Worm (Caenorhabditis elegans) whole organism, L3 larva: Measurements from ENCODE around the gene H37A05.4.

ENCODE experiments used
- R02D3.7 ChIP-seq: fragments of 150-350 bp; optimal IDR thresholded peaks from 2 replicates; lab custom pipeline; 2014; ENCODE audit warnings: missing biosample characterization, missing genetic modification characterization
- ZK546.5 ChIP-seq: sonication (generic microtip); optimal IDR thresholded peaks from 2 replicates; lab custom pipeline; 2017; ENCODE audit warnings: missing biosample characterization, missing genetic modification characterization
- ama-1 ChIP-seq: fragments of 150-350 bp; optimal IDR thresholded peaks from 2 replicates; lab custom pipeline; 2018
- ceh-16 ChIP-seq: sonication (generic microtip); optimal IDR thresholded peaks from 2 replicates; lab custom pipeline; 2017; ENCODE audit warnings: missing biosample characterization, missing genetic modification characterization
- ceh-28 ChIP-seq: fragments of 150-350 bp; optimal IDR thresholded peaks from 2 replicates; lab custom pipeline; 2014; ENCODE audit warnings: missing biosample characterization, missing genetic modification reagents, missing genetic modification characterization
- ceh-9 ChIP-seq: sonication (generic microtip); optimal IDR thresholded peaks from 2 replicates; lab custom pipeline; 2018; ENCODE audit warnings: missing biosample characterization, missing genetic modification characterization
- daf-12 ChIP-seq: fragments of 150-350 bp; optimal IDR thresholded peaks from 2 replicates; lab custom pipeline; 2014; ENCODE audit warnings: missing biosample characterization, missing genetic modification reagents, missing genetic modification characterization
- egl-27 ChIP-seq: sonication (generic microtip); optimal IDR thresholded peaks from 4 replicates; lab custom pipeline; 2017; ENCODE audit warnings: missing biosample characterization, missing genetic modification reagents, missing genetic modification characterization
- egl-5 ChIP-seq: fragments of 150-350 bp; optimal IDR thresholded peaks from 2 replicates; lab custom pipeline; 2017; ENCODE audit warnings: missing biosample characterization, missing genetic modification reagents, missing genetic modification characterization, inconsistent platforms
- elt-1 ChIP-seq: fragments of 150-350 bp; optimal IDR thresholded peaks from 2 replicates; lab custom pipeline; 2014; ENCODE audit warnings: missing biosample characterization, missing genetic modification characterization
- elt-2 ChIP-seq: sonication (generic microtip); optimal IDR thresholded peaks from 2 replicates; lab custom pipeline; 2016; ENCODE audit warnings: missing genetic modification reagents, mild to moderate bottlenecking, missing genetic modification characterization, missing compliant biosample characterization
- fos-1 ChIP-seq: fragments of 150-350 bp; optimal IDR thresholded peaks from 2 replicates; lab custom pipeline; 2014; ENCODE audit warnings: missing biosample characterization, missing genetic modification characterization
- jun-1 ChIP-seq: fragments of 150-350 bp; optimal IDR thresholded peaks from 2 replicates; lab custom pipeline; 2014; ENCODE audit warnings: missing biosample characterization, missing genetic modification reagents, missing genetic modification characterization
- lin-15B ChIP-seq: fragments of 150-350 bp; optimal IDR thresholded peaks from 2 replicates; lab custom pipeline; 2014; ENCODE audit warnings: missing biosample characterization, missing genetic modification characterization
- lin-39 ChIP-seq: fragments of 150-350 bp; optimal IDR thresholded peaks from 2 replicates; lab custom pipeline; 2018; ENCODE audit warnings: missing biosample characterization, missing genetic modification reagents, missing genetic modification characterization
- lsy-12 ChIP-seq: sonication (generic microtip); optimal IDR thresholded peaks from 2 replicates; lab custom pipeline; 2016; ENCODE audit warnings: mild to moderate bottlenecking, missing genetic modification characterization, missing compliant biosample characterization
- mdl-1 ChIP-seq: fragments of 150-350 bp; optimal IDR thresholded peaks from 2 replicates; lab custom pipeline; 2014; ENCODE audit warnings: missing biosample characterization, missing genetic modification characterization
- mml-1 ChIP-seq: fragments of 150-350 bp; sonication (generic microtip); optimal IDR thresholded peaks from 3 replicates; lab custom pipeline; 2014; ENCODE audit warnings: missing biosample characterization, missing genetic modification characterization
- nhr-23 ChIP-seq: fragments of 150-350 bp; optimal IDR thresholded peaks from 2 replicates; lab custom pipeline; 2014; ENCODE audit warnings: missing biosample characterization, missing genetic modification reagents, missing genetic modification characterization
- nhr-25 ChIP-seq: sonication (generic microtip); optimal IDR thresholded peaks from 2 replicates; lab custom pipeline; 2017; ENCODE audit warnings: missing biosample characterization, missing genetic modification characterization
- nhr-28 ChIP-seq: fragments of 150-350 bp; optimal IDR thresholded peaks from 2 replicates; lab custom pipeline; 2014; ENCODE audit warnings: missing biosample characterization, missing genetic modification characterization
- nhr-43 ChIP-seq: sonication (generic microtip); optimal IDR thresholded peaks from 2 replicates; lab custom pipeline; 2016; ENCODE audit warnings: mild to moderate bottlenecking, missing genetic modification characterization, missing compliant biosample characterization; ENCODE audit not compliant: poor library complexity, severe bottlenecking
- nhr-67 ChIP-seq: fragments of 150-350 bp; optimal IDR thresholded peaks from 2 replicates; lab custom pipeline; 2014; ENCODE audit warnings: missing biosample characterization, missing genetic modification characterization
- nhr-76 ChIP-seq: fragments of 150-350 bp; sonication (generic microtip); optimal IDR thresholded peaks from 5 replicates; lab custom pipeline; 2014; ENCODE audit warnings: missing biosample characterization, missing genetic modification characterization
- nhr-77 ChIP-seq: fragments of 150-350 bp; optimal IDR thresholded peaks from 2 replicates; lab custom pipeline; 2014; ENCODE audit warnings: missing biosample characterization, missing genetic modification characterization
- sea-2 ChIP-seq: fragments of 150-350 bp; sonication (generic microtip); optimal IDR thresholded peaks from 4 replicates; lab custom pipeline; 2014; ENCODE audit warnings: missing biosample characterization, missing genetic modification reagents, missing genetic modification characterization
- skn-1 ChIP-seq: fragments of 150-350 bp; optimal IDR thresholded peaks from 2 replicates; lab custom pipeline; 2014; ENCODE audit warnings: missing biosample characterization, missing genetic modification characterization
- snpc-4 ChIP-seq: fragments of 150-350 bp; optimal IDR thresholded peaks from 2 replicates; lab custom pipeline; 2014; ENCODE audit warnings: missing biosample characterization, missing genetic modification characterization
- unc-39 ChIP-seq: sonication (generic microtip); optimal IDR thresholded peaks from 4 replicates; lab custom pipeline; 2017; ENCODE audit warnings: missing biosample characterization, missing genetic modification characterization
- unc-62 ChIP-seq: fragments of 150-350 bp; sonication (generic microtip); optimal IDR thresholded peaks from 4 replicates; lab custom pipeline; 2014; ENCODE audit warnings: missing biosample characterization, missing genetic modification reagents, missing genetic modification characterization
- ztf-4 ChIP-seq: fragments of 150-350 bp; optimal IDR thresholded peaks from 2 replicates; lab custom pipeline; 2014; ENCODE audit warnings: missing biosample characterization, missing genetic modification characterization

H37A05.4 gene

ce11 chrV:13621720-13622119, 27.9 kb downstream of the H37A05.4 start, which contains the start of gene F53F4.16:
Gene F53F4.16, minus strand, starts transcription at chrV:13621820.
- TF ChIP-seq unc-62 (GFP tag; lab: Kevin White, UChicago) (no peak), snpc-4 (no peak), nhr-43 (tag; lab: Kevin White, UChicago) (no peak), daf-12 (no peak), ceh-28 (tag; lab: Kevin White, UChicago) (no peak), jun-1 (tag; lab: Kevin White, UChicago) (no peak), ztf-4 (tag; lab: Kevin White, UChicago) (no peak), lin-39 (tag; lab: Kevin White, UChicago) (no peak), nhr-25 (tag; lab: Kevin White, UChicago) (no peak), lin-15B (tag; lab: Kevin White, UChicago) (no peak), nhr-23 (tag; lab: Kevin White, UChicago) (no peak), ceh-9 (no peak), mdl-1 (no peak), nhr-77 (tag; lab: Kevin White, UChicago) (no peak), elt-2 (tag; lab: Kevin White, UChicago) (no peak), egl-27 (no peak), unc-39 (tag; lab: Kevin White, UChicago) (no peak)

ce11 chrV:13620676-13621075, 28.9 kb downstream of the H37A05.4 start, which contains the start of gene F53F4.15:
Gene F53F4.15, plus strand, starts transcription at chrV:13620976.
- TF ChIP-seq daf-12 (no peak), nhr-23 (tag; lab: Kevin White, UChicago) (no peak), unc-62 (GFP tag; lab: Kevin White, UChicago) (no peak), nhr-28 (tag; lab: Kevin White, UChicago) (no peak), fos-1 (no peak), egl-5 (tag; lab: Kevin White, UChicago) (no peak), R02D3.7 (tag; lab: Kevin White, UChicago) (no peak), nhr-76 (tag; lab: Kevin White, UChicago) (no peak), lin-39 (tag; lab: Kevin White, UChicago) (no peak), jun-1 (tag; lab: Kevin White, UChicago) (no peak), ceh-9 (no peak), ZK546.5 (tag; lab: Kevin White, UChicago) (no peak), lin-15B (tag; lab: Kevin White, UChicago) (no peak), mdl-1 (no peak), nhr-43 (tag; lab: Kevin White, UChicago) (no peak), snpc-4 (no peak)

- TF ChIP-seq ztf-4 (tag; lab: Kevin White, UChicago), result no peak
- TF ChIP-seq nhr-23 (tag; lab: Kevin White, UChicago), result no peak
- TF ChIP-seq snpc-4, result no peak
- no peak for TF ChIP-seq egl-5 (tag; lab: Kevin White, UChicago)
- no peak for TF ChIP-seq daf-12
- no peak for TF ChIP-seq skn-1
- TF ChIP-seq nhr-28 (tag; lab: Kevin White, UChicago), result no peak
- TF ChIP-seq ama-1 (lab: Kevin White, UChicago), result no peak
- no peak for TF ChIP-seq ZK546.5 (tag; lab: Kevin White, UChicago)
- no peak for TF ChIP-seq unc-39 (tag; lab: Kevin White, UChicago)
- TF ChIP-seq mml-1 (tag; lab: Kevin White, UChicago), result no peak
- no peak for TF ChIP-seq fos-1
- no peak for TF ChIP-seq ceh-28 (tag; lab: Kevin White, UChicago)
- TF ChIP-seq nhr-25 (tag; lab: Kevin White, UChicago), result no peak
- TF ChIP-seq unc-62 (GFP tag; lab: Kevin White, UChicago), result no peak
- TF ChIP-seq lsy-12 (tag; lab: Kevin White, UChicago), result no peak
- no peak for TF ChIP-seq nhr-67 (tag; lab: Kevin White, UChicago)
- no peak for TF ChIP-seq mdl-1
Measured at ce11 chrV:13619752-13620151, 29.8 kb downstream of the H37A05.4 start, which contains the start of gene srd-11. Gene srd-11, minus strand, starts transcription at chrV:13619852.

- no peak for TF ChIP-seq unc-62 (GFP tag; lab: Kevin White, UChicago)
Measured at ce11 chrV:13613870-13614269, 35.7 kb downstream of the H37A05.4 start, which contains the start of gene F53F4.7. Gene F53F4.7, minus strand, starts transcription at chrV:13613970.

ce11 chrV:13611782-13612181, 37.8 kb downstream of the H37A05.4 start, which contains the start of gene spig-9:
Gene spig-9, minus strand, starts transcription at chrV:13611882.
- no peak for TF ChIP-seq egl-5 (tag; lab: Kevin White, UChicago)
- TF ChIP-seq ceh-16, result no peak
- no peak for TF ChIP-seq unc-39 (tag; lab: Kevin White, UChicago)
- TF ChIP-seq nhr-25 (tag; lab: Kevin White, UChicago), result no peak
- TF ChIP-seq daf-12, result no peak
- TF ChIP-seq ama-1 (lab: Kevin White, UChicago), result no peak
- no peak for TF ChIP-seq snpc-4
- TF ChIP-seq elt-1 (tag; lab: Kevin White, UChicago), result no peak
- TF ChIP-seq nhr-67 (tag; lab: Kevin White, UChicago), result no peak
- no peak for TF ChIP-seq mdl-1
- no peak for TF ChIP-seq sea-2 (GFP tag; lab: Kevin White, UChicago)
